Worm (Caenorhabditis elegans): Measurements from ENCODE around the gene F55C5.17.

- TF ChIP-seq F13H6.1 (tag; optimal IDR thresholded peaks at IDR 0.05) (no peak), ama-1 (optimal IDR thresholded peaks at IDR 0.05) (no peak), dmd-4 (tag; optimal IDR thresholded peaks at IDR 0.05; ENCODE audit: borderline replicate concordance) (no peak), pha-4 (tag; optimal IDR thresholded peaks at IDR 0.05) (no peak), pqm-1 (tag; optimal IDR thresholded peaks at IDR 0.05) (no peak), ceh-48 (tag; optimal IDR thresholded peaks at IDR 0.05) (no peak)
Observed at ce11 chrV:12271495-12271894, 30.8 kb upstream of the F55C5.17 start, which contains the start of the genes tsfm-1 and capg-2.

Measured in whole organism, late embryonic.